Worm (Caenorhabditis elegans) whole organism, young adult: ENCODE measurements around the gene R08C7.12.

Experiments used
- Y56A3A.18 ChIP-seq: fragments of 200-800 bp; sonication (Bioruptor generic); IDR thresholded peaks from 2 replicates; pipeline ENCODE4 v1.3.6; 2022; ENCODE audit warnings: missing genetic modification reagents, missing genetic modification characterization, missing compliant biosample characterization
- Y67H2A.10 ChIP-seq: fragments of 200-800 bp; sonication (Bioruptor generic); conservative IDR thresholded peaks from 2 replicates; pipeline ENCODE4 v1.3.6; 2022; ENCODE audit warnings: missing genetic modification reagents, missing genetic modification characterization, missing compliant biosample characterization
- lsl-1 ChIP-seq: fragments of 200-800 bp; sonication (Bioruptor generic); optimal IDR thresholded peaks from 2 replicates; lab custom pipeline; 2018; ENCODE audit warnings: mild to moderate bottlenecking, missing genetic modification characterization, moderate library complexity, missing compliant biosample characterization
- sptf-2 ChIP-seq: fragments of 200-800 bp; sonication (Bioruptor generic); optimal IDR thresholded peaks from 2 replicates; lab custom pipeline; 2018; ENCODE audit warnings: mild to moderate bottlenecking, missing genetic modification characterization, missing compliant biosample characterization
- ztf-28 ChIP-seq: fragments of 200-800 bp; sonication (Bioruptor generic); IDR thresholded peaks from 2 replicates; pipeline ENCODE4 v1.3.6; 2022; ENCODE audit warnings: missing genetic modification reagents, missing genetic modification characterization, missing compliant biosample characterization

- TF ChIP-seq lsl-1 (GFP tag; lab: Kevin White, UChicago) = no peak
- TF ChIP-seq sptf-2 (GFP tag; lab: Kevin White, UChicago) = no peak
- TF ChIP-seq Y67H2A.10 (GFP tag; lab: Robert Waterston, UW) = no peak
- no peak for TF ChIP-seq ztf-28 (GFP tag; lab: Robert Waterston, UW)
- TF ChIP-seq Y56A3A.18 (GFP tag; lab: Robert Waterston, UW) = no peak
Measured at ce11 chrIV:4437825-4438224, 11.7 kb upstream of the R08C7.12 start.
